Fruit fly (Drosophila melanogaster): Measurements from ENCODE around the gene CG4572.

CG4572 gene

dm6 chr3R:19905932-19906439 lies 41.8 kb upstream of the CG4572 start (continued):
- TF ChIP-seq ato (GFP tag; IDR thresholded peaks at IDR 0.05; ENCODE audit: partially characterized antibody) (no peak), Mes4 (GFP tag; optimal IDR thresholded peaks at IDR 0.05) (peak; percentile 59), CG10431 (GFP tag; optimal IDR thresholded peaks at IDR 0.05) (no peak), ATbp (GFP tag; optimal IDR thresholded peaks at IDR 0.05) (peak; percentile 78), p53 (GFP tag; optimal IDR thresholded peaks at IDR 0.05) (no peak), CG13624 (GFP tag; optimal IDR thresholded peaks at IDR 0.05) (peak; percentile 85), knrl (GFP tag; IDR thresholded peaks at IDR 0.05; ENCODE audit: partially characterized antibody) (0 out of 3 replicates have a peak, but pooled peaks have one; percentile 6), CG5180 (GFP tag; optimal IDR thresholded peaks at IDR 0.05) (peak; percentile 49), Usf (GFP tag; optimal IDR thresholded peaks at IDR 0.05) (peak; percentile 69), tll (GFP tag; optimal IDR thresholded peaks at IDR 0.05) (no peak), zen2 (GFP tag; IDR thresholded peaks at IDR 0.05; ENCODE audit: partially characterized antibody) (no peak), CG10959 (GFP tag; IDR thresholded peaks at IDR 0.05) (peak; percentile 29; the same call in 1 of the 2 replicates), br (optimal IDR thresholded peaks at IDR 0.05) (no peak), CG10654 (GFP tag; optimal IDR thresholded peaks at IDR 0.05) (peak; percentile 28), CG2889 (GFP tag; IDR thresholded peaks at IDR 0.05) (peak; percentile 48; the same call in 2 of the 3 replicates), H15 (GFP tag; IDR thresholded peaks at IDR 0.05) (peak; percentile 83), CG1792 (GFP tag; optimal IDR thresholded peaks at IDR 0.05) (peak; percentile 42), HmgD (GFP tag; optimal IDR thresholded peaks at IDR 0.05) (peak; percentile 27), H2.0 (GFP tag; IDR thresholded peaks at IDR 0.05) (peak; percentile 74), prd (optimal IDR thresholded peaks at IDR 0.05) (no peak), prd (GFP tag; IDR thresholded peaks at IDR 0.05) (peak; percentile 85), cwo (GFP tag; optimal IDR thresholded peaks at IDR 0.05) (peak; percentile 85), oc (tag; optimal IDR thresholded peaks at IDR 0.05) (peak; percentile 44), CG9932 (GFP tag; IDR thresholded peaks at IDR 0.05) (peak; percentile 81), D (optimal IDR thresholded peaks at IDR 0.05) (no peak), D (GFP tag; optimal IDR thresholded peaks at IDR 0.05) (peak; percentile 42), CG2116 (GFP tag; optimal IDR thresholded peaks at IDR 0.05) (peak; percentile 36), ttk (GFP tag; IDR thresholded peaks at IDR 0.05) (peak; percentile 27), Hand (GFP tag; optimal IDR thresholded peaks at IDR 0.05) (peak; percentile 63), CG6689 (GFP tag; IDR thresholded peaks at IDR 0.05) (peak; percentile 88), slp2 (GFP tag; optimal IDR thresholded peaks at IDR 0.05) (peak; percentile 48), dati (GFP tag; IDR thresholded peaks at IDR 0.05) (0 out of 2 replicates have a peak, but pooled peaks have one; percentile 10), HLH54F (GFP tag; optimal IDR thresholded peaks at IDR 0.05) (peak; percentile 83), CG31388 (GFP tag; optimal IDR thresholded peaks at IDR 0.05) (no peak), CG8478 (optimal IDR thresholded peaks at IDR 0.05) (no peak), Sry-δ (GFP tag; optimal IDR thresholded peaks at IDR 0.05) (peak; percentile 30), CG17328 (GFP tag; IDR thresholded peaks at IDR 0.05) (peak; percentile 76), gsb-n (tag; optimal IDR thresholded peaks at IDR 0.05) (peak; percentile 23), CG12744 (GFP tag; optimal IDR thresholded peaks at IDR 0.05) (peak; percentile 75), CG7372 (GFP tag; IDR thresholded peaks at IDR 0.05) (peak; percentile 44; the same call in 1 of the 2 replicates), TFAM (GFP tag; optimal IDR thresholded peaks at IDR 0.05) (no peak), dmrt11E (tag; optimal IDR thresholded peaks at IDR 0.05) (peak; percentile 46), Opbp (GFP tag; IDR thresholded peaks at IDR 0.05; ENCODE audit: partially characterized antibody) (no peak), Dfd (GFP tag; optimal IDR thresholded peaks at IDR 0.05) (no peak), Fer1 (GFP tag; optimal IDR thresholded peaks at IDR 0.05) (peak; percentile 90), Chrac-16 (GFP tag; optimal IDR thresholded peaks at IDR 0.05) (peak; percentile 75), CG4707 (GFP tag; optimal IDR thresholded peaks at IDR 0.05) (peak; percentile 98), Neu2 (GFP tag; optimal IDR thresholded peaks at IDR 0.05; ENCODE audit: borderline replicate concordance) (no peak), Taf1 (GFP tag; IDR thresholded peaks at IDR 0.05) (peak; percentile 83), Atf-2 (GFP tag; optimal IDR thresholded peaks at IDR 0.05) (peak; percentile 45), CG14441 (GFP tag; IDR thresholded peaks at IDR 0.05) (peak; percentile 87)
